Worm (Caenorhabditis elegans) whole organism, midembryonic: Measurements from ENCODE around the gene lin-13.
A peak's percentile ranks its signal among the peaks of the same experiment; 100 is the strongest.

ENCODE experiments used
- T22C8.4 ChIP-seq: fragments of 200-800 bp; sonication (Bioruptor generic); IDR thresholded peaks from 2 replicates; pipeline ENCODE4 v1.3.6; 2022; ENCODE audit warnings: missing genetic modification characterization, missing compliant biosample characterization
- cog-1 ChIP-seq: sonication (generic microtip); optimal IDR thresholded peaks from 2 replicates; lab custom pipeline; 2016; ENCODE audit warnings: missing genetic modification characterization, missing compliant biosample characterization
- flt-1 ChIP-seq: fragments of 200-800 bp; sonication (Bioruptor generic); IDR thresholded peaks from 2 replicates; pipeline ENCODE4 v1.3.6; 2022; ENCODE audit warnings: missing genetic modification characterization, missing compliant biosample characterization
- klf-2 ChIP-seq: fragments of 200-800 bp; sonication (Bioruptor generic); conservative IDR thresholded peaks from 2 replicates; pipeline ENCODE4 v1.3.6; 2022; ENCODE audit warnings: missing genetic modification reagents, missing genetic modification characterization, missing compliant biosample characterization
- med-1 ChIP-seq: sonication (generic microtip); optimal IDR thresholded peaks from 2 replicates; lab custom pipeline; 2017; ENCODE audit warnings: missing genetic modification characterization, mild to moderate bottlenecking, missing compliant biosample characterization, antibody characterized with exemption, missing genetic modification reagents; ENCODE audit not compliant: insufficient read depth
- ref-1 ChIP-seq: fragments of 200-800 bp; sonication (Bioruptor generic); conservative IDR thresholded peaks from 2 replicates; pipeline ENCODE4 v1.3.6; 2022; ENCODE audit warnings: missing genetic modification reagents, missing genetic modification characterization, missing compliant biosample characterization
- tab-1 ChIP-seq: fragments of 200-800 bp; sonication (Bioruptor generic); IDR thresholded peaks from 2 replicates; pipeline ENCODE4 v1.3.6; 2022; ENCODE audit warnings: missing genetic modification characterization, missing compliant biosample characterization
- ztf-23 ChIP-seq: fragments of 200-800 bp; sonication (Bioruptor generic); IDR thresholded peaks from 2 replicates; pipeline ENCODE4 v1.3.6; 2022; ENCODE audit warnings: missing genetic modification reagents, missing genetic modification characterization, missing compliant biosample characterization
- ztf-29 ChIP-seq: fragments of 200-800 bp; sonication (Bioruptor generic); IDR thresholded peaks from 2 replicates; pipeline ENCODE4 v1.3.6; 2022; ENCODE audit warnings: missing genetic modification reagents, missing genetic modification characterization, missing compliant biosample characterization

Gene lin-13

ce11 chrIII:7720861-7721260 lies 11.6 kb upstream of the lin-13 start:
- TF ChIP-seq ztf-29 (GFP tag; lab: Robert Waterston, UW) (no peak), klf-2 (GFP tag; lab: Robert Waterston, UW) (no peak), T22C8.4 (GFP tag; lab: Robert Waterston, UW) (no peak), ztf-23 (GFP tag; lab: Robert Waterston, UW) (no peak), cog-1 (no peak), med-1 (GFP tag; lab: Kevin White, UChicago) (no peak)

- TF ChIP-seq cog-1 (no peak), ztf-23 (GFP tag; lab: Robert Waterston, UW) (no peak), ref-1 (GFP tag; lab: Robert Waterston, UW) (no peak), T22C8.4 (GFP tag; lab: Robert Waterston, UW) (no peak), klf-2 (GFP tag; lab: Robert Waterston, UW) (no peak), flt-1 (GFP tag; lab: Robert Waterston, UW) (no peak), tab-1 (GFP tag; lab: Robert Waterston, UW) (no peak), med-1 (GFP tag; lab: Kevin White, UChicago) (no peak), ztf-29 (GFP tag; lab: Robert Waterston, UW) (no peak)
These were observed 10.2 kb upstream of the lin-13 start, which contains the start of gene ncl-1 for ce11 chrIII:7719364-7719936. Gene ncl-1, plus strand, starts transcription at chrIII:7719729.

- TF ChIP-seq T22C8.4 (GFP tag; lab: Robert Waterston, UW) (no peak), ref-1 (GFP tag; lab: Robert Waterston, UW) (no peak), ztf-29 (GFP tag; lab: Robert Waterston, UW) (no peak), cog-1 (no peak), tab-1 (GFP tag; lab: Robert Waterston, UW) (no peak), ztf-23 (GFP tag; lab: Robert Waterston, UW) (no peak), klf-2 (GFP tag; lab: Robert Waterston, UW) (no peak), flt-1 (GFP tag; lab: Robert Waterston, UW) (no peak), med-1 (GFP tag; lab: Kevin White, UChicago) (no peak)
These were observed 9.0 kb upstream of the lin-13 start for ce11 chrIII:7718318-7718717.

ce11 chrIII:7716550-7716949 lies 7.3 kb upstream of the lin-13 start:
- TF ChIP-seq ztf-23 (GFP tag; lab: Robert Waterston, UW) (no peak), ref-1 (GFP tag; lab: Robert Waterston, UW) (no peak), ztf-29 (GFP tag; lab: Robert Waterston, UW) (no peak), flt-1 (GFP tag; lab: Robert Waterston, UW) (no peak), T22C8.4 (GFP tag; lab: Robert Waterston, UW) (no peak), tab-1 (GFP tag; lab: Robert Waterston, UW) (no peak), cog-1 (no peak), klf-2 (GFP tag; lab: Robert Waterston, UW) (no peak), med-1 (GFP tag; lab: Kevin White, UChicago) (no peak)

- TF ChIP-seq ztf-23 (GFP tag; lab: Robert Waterston, UW) = no peak
These were observed 2.6 kb upstream of the lin-13 start, which contains the start of gene C03B8.3 for ce11 chrIII:7711908-7712359. Gene C03B8.3, plus strand, starts transcription at chrIII:7712309.

- TF ChIP-seq med-1 (GFP tag; lab: Kevin White, UChicago) (no peak), T22C8.4 (GFP tag; lab: Robert Waterston, UW) (no peak), ref-1 (GFP tag; lab: Robert Waterston, UW) (no peak), ztf-29 (GFP tag; lab: Robert Waterston, UW) (no peak), tab-1 (GFP tag; lab: Robert Waterston, UW) (no peak), flt-1 (GFP tag; lab: Robert Waterston, UW) (no peak), klf-2 (GFP tag; lab: Robert Waterston, UW) (no peak), ztf-23 (GFP tag; lab: Robert Waterston, UW) (no peak), cog-1 (no peak)
These were observed 2.2 kb upstream of the lin-13 start for ce11 chrIII:7711495-7711894.

ce11 chrIII:7710943-7711342 lies 1.7 kb upstream of the lin-13 start:
- TF ChIP-seq flt-1 (GFP tag; lab: Robert Waterston, UW) (peak; percentile 55; the same call in 1 of the 2 replicates), T22C8.4 (GFP tag; lab: Robert Waterston, UW) (no peak), cog-1 (peak; percentile 0)

- no peak for TF ChIP-seq med-1 (GFP tag; lab: Kevin White, UChicago)
- peak; percentile 48 for TF ChIP-seq cog-1
- TF ChIP-seq flt-1 (GFP tag; lab: Robert Waterston, UW) = 0 out of 2 replicates have a peak, but pooled peaks have one; percentile 23
- TF ChIP-seq klf-2 (GFP tag; lab: Robert Waterston, UW) = no peak
- no peak for TF ChIP-seq tab-1 (GFP tag; lab: Robert Waterston, UW)
- no peak for TF ChIP-seq ztf-29 (GFP tag; lab: Robert Waterston, UW)
- no peak for TF ChIP-seq ref-1 (GFP tag; lab: Robert Waterston, UW)
- peak; percentile 87 for TF ChIP-seq T22C8.4 (GFP tag; lab: Robert Waterston, UW)
- TF ChIP-seq ztf-23 (GFP tag; lab: Robert Waterston, UW) = no peak
These were observed 775 bp upstream of the lin-13 start for ce11 chrIII:7710066-7710465.

- no peak for TF ChIP-seq ztf-29 (GFP tag; lab: Robert Waterston, UW)
- TF ChIP-seq cog-1 = no peak
- TF ChIP-seq med-1 (GFP tag; lab: Kevin White, UChicago) = no peak
- no peak for TF ChIP-seq klf-2 (GFP tag; lab: Robert Waterston, UW)
- no peak for TF ChIP-seq tab-1 (GFP tag; lab: Robert Waterston, UW)
- TF ChIP-seq flt-1 (GFP tag; lab: Robert Waterston, UW) = no peak
- TF ChIP-seq ref-1 (GFP tag; lab: Robert Waterston, UW) = no peak
These were observed 5.8 kb downstream of the lin-13 start for ce11 chrIII:7703474-7703873.
